Fruit fly (Drosophila melanogaster): ENCODE measurements around the gene CG4598.

CG4598 gene

DNA sequence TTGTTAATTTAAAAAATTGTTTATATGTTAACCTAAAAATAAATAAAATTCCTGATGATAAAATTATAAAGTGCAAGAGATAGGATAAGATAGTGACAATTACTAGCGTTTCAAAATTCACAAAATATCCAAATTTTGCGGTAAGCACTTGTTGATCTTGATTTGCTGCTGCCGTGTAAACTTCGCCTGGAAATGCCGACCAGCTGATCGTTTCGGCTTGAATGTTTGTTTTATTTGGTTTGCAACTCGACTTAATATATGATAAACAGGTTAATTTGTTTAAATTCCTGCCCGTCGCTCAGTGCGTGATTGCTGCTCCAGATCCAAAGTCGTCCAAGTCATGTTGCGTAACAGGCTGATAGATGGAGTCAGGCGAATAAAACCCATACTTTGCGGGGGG lies 3.0 kb downstream of the CG4598 start, which contains the start of gene CG4592 (continued):
- peak; percentile 30 for TF ChIP-seq az2 (GFP tag; optimal IDR thresholded peaks at IDR 0.05)
- no peak for TF ChIP-seq PHDP (tag; optimal IDR thresholded peaks at IDR 0.05)
- TF ChIP-seq Hr51 (GFP tag; optimal IDR thresholded peaks at IDR 0.05): no peak
- no peak for TF ChIP-seq CG16815 (GFP tag; optimal IDR thresholded peaks at IDR 0.05)
- no peak for TF ChIP-seq Awh (GFP tag; IDR thresholded peaks at IDR 0.05)
- no peak; the same call in 1 of the 2 replicates for TF ChIP-seq Oaz (GFP tag; IDR thresholded peaks at IDR 0.05)
- TF ChIP-seq CG1602 (GFP tag; optimal IDR thresholded peaks at IDR 0.05): peak; percentile 8
- no peak for TF ChIP-seq usp (GFP tag; optimal IDR thresholded peaks at IDR 0.05)
- TF ChIP-seq CG5245 (GFP tag; optimal IDR thresholded peaks at IDR 0.05): peak; percentile 48
- no peak for TF ChIP-seq tna (GFP tag; IDR thresholded peaks at IDR 0.05; ENCODE audit: partially characterized antibody)
- TF ChIP-seq Doc2 (GFP tag; IDR thresholded peaks at IDR 0.05): no peak
- TF ChIP-seq unpg (GFP tag; optimal IDR thresholded peaks at IDR 0.05): no peak
- TF ChIP-seq Med (GFP tag): peak; percentile 93
- TF ChIP-seq MBD-R2 (GFP tag; IDR thresholded peaks at IDR 0.05): peak; percentile 92
- TF ChIP-seq stc (GFP tag; IDR thresholded peaks at IDR 0.05): 0 out of 2 replicates have a peak, but pooled peaks have one; percentile 17
- no peak for TF ChIP-seq CHES-1-like (GFP tag; optimal IDR thresholded peaks at IDR 0.05)
- peak; percentile 11 for TF ChIP-seq CG31365 (tag; optimal IDR thresholded peaks at IDR 0.05)
- TF ChIP-seq kay (GFP tag; optimal IDR thresholded peaks at IDR 0.05): no peak
- TF ChIP-seq amos (GFP tag; IDR thresholded peaks at IDR 0.05; ENCODE audit: partially characterized antibody): no peak
- TF ChIP-seq ase (GFP tag; IDR thresholded peaks at IDR 0.05): no peak
- peak; percentile 70 for TF ChIP-seq Meics (GFP tag; optimal IDR thresholded peaks at IDR 0.05)
- no peak for TF ChIP-seq CG10274 (GFP tag; optimal IDR thresholded peaks at IDR 0.05)
- TF ChIP-seq CG10267 (tag; optimal IDR thresholded peaks at IDR 0.05): peak; percentile 50
- TF ChIP-seq CG2116 (GFP tag; optimal IDR thresholded peaks at IDR 0.05): peak; percentile 38
- no peak for TF ChIP-seq inv (GFP tag; IDR thresholded peaks at IDR 0.05; ENCODE audit: partially characterized antibody)
- TF ChIP-seq Hr39 (optimal IDR thresholded peaks at IDR 0.05): no peak
- TF ChIP-seq CG10979 (tag; optimal IDR thresholded peaks at IDR 0.05): peak; percentile 73
- TF ChIP-seq CG13894 (tag; optimal IDR thresholded peaks at IDR 0.05): no peak
- TF ChIP-seq vvl (GFP tag; IDR thresholded peaks at IDR 0.05): peak; percentile 86
- TF ChIP-seq ssp (GFP tag; IDR thresholded peaks at IDR 0.05): peak; percentile 14; the same call in 1 of the 2 replicates
- TF ChIP-seq Atf6 (GFP tag; IDR thresholded peaks at IDR 0.05): peak; percentile 72
- TF ChIP-seq CG33557 (GFP tag; optimal IDR thresholded peaks at IDR 0.05): no peak
- TF ChIP-seq slbo (GFP tag; IDR thresholded peaks at IDR 0.05): peak; percentile 62
- peak; percentile 28 for TF ChIP-seq Bteb2 (GFP tag; optimal IDR thresholded peaks at IDR 0.05)
- TF ChIP-seq repo (GFP tag; optimal IDR thresholded peaks at IDR 0.05): no peak
- TF ChIP-seq pzg (GFP tag; optimal IDR thresholded peaks at IDR 0.05): peak; percentile 35
- peak; percentile 18; the same call in 1 of the 2 replicates for TF ChIP-seq Adf1 (GFP tag; IDR thresholded peaks at IDR 0.05)
- no peak for TF ChIP-seq Sry-δ (GFP tag; optimal IDR thresholded peaks at IDR 0.05)
- peak; percentile 40; the same call in 1 of the 2 replicates for TF ChIP-seq CG13287 (GFP tag; IDR thresholded peaks at IDR 0.05; ENCODE audit: partially characterized antibody)
- TF ChIP-seq CG15073 (GFP tag; optimal IDR thresholded peaks at IDR 0.05): no peak
- TF ChIP-seq bsh (GFP tag; optimal IDR thresholded peaks at IDR 0.05): peak in 1 of 2 experiments; percentile 70
- no peak for TF ChIP-seq sisA (GFP tag; IDR thresholded peaks at IDR 0.05)
- TF ChIP-seq Dbx (GFP tag; IDR thresholded peaks at IDR 0.05): peak; percentile 66; the same call in 2 of the 3 replicates
- no peak for TF ChIP-seq CG8281 (tag; optimal IDR thresholded peaks at IDR 0.05)
- peak; percentile 71 for TF ChIP-seq CG2120 (GFP tag; optimal IDR thresholded peaks at IDR 0.05)
- TF ChIP-seq CG17568 (GFP tag; optimal IDR thresholded peaks at IDR 0.05): no peak
- TF ChIP-seq dan (GFP tag; IDR thresholded peaks at IDR 0.05): no peak
- TF ChIP-seq CG32767 (GFP tag; IDR thresholded peaks at IDR 0.05): peak; percentile 56; the same call in 1 of the 2 replicates
- no peak for TF ChIP-seq sna (GFP tag; IDR thresholded peaks at IDR 0.05; ENCODE audit: partially characterized antibody)
- peak; percentile 44 for TF ChIP-seq maf-S (GFP tag; optimal IDR thresholded peaks at IDR 0.05)
- TF ChIP-seq dmrt11E (tag; optimal IDR thresholded peaks at IDR 0.05): peak; percentile 48

All from whole organism, embryonic.